Fruit fly (Drosophila melanogaster) whole organism, embryonic: Measurements from ENCODE around the gene Cul5.

Experiments
- Aef1 ChIP-seq: fragments of 200-800 bp; sonication (Bioruptor generic); IDR thresholded peaks from 3 replicates; pipeline ENCODE4 v1.3.6; 2022; ENCODE audit warnings: missing biosample characterization, missing genetic modification characterization
- Awh ChIP-seq: fragments of 200-800 bp; sonication (Bioruptor generic); IDR thresholded peaks from 2 replicates; pipeline ENCODE4, ENCODE4 v1.3.6; 2022; ENCODE audit warnings: missing biosample characterization, missing genetic modification characterization
- CG11247 ChIP-seq: fragments of 200-800 bp; sonication (Bioruptor generic); IDR thresholded peaks from 2 replicates; pipeline ENCODE4 v1.3.6; 2022; ENCODE audit warnings: missing biosample characterization, missing genetic modification characterization
- CG11456 ChIP-seq: fragments of 200-800 bp; sonication (Bioruptor generic); IDR thresholded peaks from 3 replicates; pipeline ENCODE4 v1.3.6; 2022; ENCODE audit warnings: missing biosample characterization, missing genetic modification characterization
- CG12299 ChIP-seq: fragments of 200-800 bp; sonication (Bioruptor generic); optimal IDR thresholded peaks from 2 replicates; lab custom pipeline; 2018; ENCODE audit warnings: missing biosample characterization, mild to moderate bottlenecking, missing genetic modification characterization
- CG1233 ChIP-seq: fragments of 200-800 bp; sonication (Bioruptor generic); optimal IDR thresholded peaks from 4 replicates; lab custom pipeline; 2018; ENCODE audit warnings: missing biosample characterization, mild to moderate bottlenecking, missing genetic modification characterization
- CG12391 ChIP-seq: fragments of 200-800 bp; sonication (Bioruptor generic); optimal IDR thresholded peaks from 3 replicates; lab custom pipeline; 2018; ENCODE audit warnings: missing biosample characterization, mild to moderate bottlenecking, missing genetic modification characterization, moderate library complexity
- CG12769 ChIP-seq: fragments of 200-800 bp; sonication (Bioruptor generic); optimal IDR thresholded peaks from 2 replicates; lab custom pipeline; 2019; ENCODE audit warnings: missing biosample characterization, mild to moderate bottlenecking, missing genetic modification characterization, moderate library complexity
- CG14014 ChIP-seq: fragments of 200-800 bp; sonication (Bioruptor generic); IDR thresholded peaks from 2 replicates; pipeline ENCODE4 v1.3.6; 2022; ENCODE audit warnings: missing biosample characterization, missing genetic modification characterization
- CG14860 ChIP-seq: fragments of 200-800 bp; sonication (Bioruptor generic); IDR thresholded peaks from 3 replicates; pipeline ENCODE4 v1.3.6; 2022; ENCODE audit warnings: missing biosample characterization, missing genetic modification characterization; ENCODE audit not compliant: partially characterized antibody
- CG16779 ChIP-seq: fragments of 200-800 bp; sonication (Bioruptor generic); IDR thresholded peaks from 2 replicates; pipeline ENCODE4 v1.3.6; 2022; ENCODE audit warnings: missing biosample characterization, missing genetic modification characterization
- CG16813 ChIP-seq: fragments of 200-800 bp; sonication (Bioruptor generic); IDR thresholded peaks from 3 replicates; pipeline ENCODE4 v1.3.6; 2022; ENCODE audit warnings: missing biosample characterization, missing genetic modification characterization; ENCODE audit not compliant: partially characterized antibody
- CG18619 ChIP-seq: fragments of 200-800 bp; sonication (Bioruptor generic); optimal IDR thresholded peaks from 3 replicates; lab custom pipeline; 2017; ENCODE audit warnings: missing biosample characterization, mild to moderate bottlenecking, missing genetic modification characterization
- CG3163 ChIP-seq: fragments of 200-800 bp; sonication (Bioruptor generic); optimal IDR thresholded peaks from 3 replicates; lab custom pipeline; 2016; ENCODE audit warnings: missing biosample characterization, missing genetic modification characterization
- CG5245 ChIP-seq: fragments of 200-800 bp; sonication (Bioruptor generic); optimal IDR thresholded peaks from 3 replicates; lab custom pipeline; 2016; ENCODE audit warnings: missing biosample characterization, missing genetic modification characterization
- CG6683 ChIP-seq: fragments of 200-800 bp; sonication (Bioruptor generic); optimal IDR thresholded peaks from 2 replicates; lab custom pipeline; 2017; ENCODE audit warnings: missing biosample characterization, mild to moderate bottlenecking, missing genetic modification characterization, missing genetic modification reagents
- CG7372 ChIP-seq: fragments of 200-800 bp; sonication (Bioruptor generic); IDR thresholded peaks from 2 replicates; pipeline ENCODE4 v1.3.6; 2022; ENCODE audit warnings: missing biosample characterization, missing genetic modification characterization
- CG8944 ChIP-seq: fragments of 200-800 bp; sonication (Bioruptor generic); optimal IDR thresholded peaks from 3 replicates; lab custom pipeline; 2016; ENCODE audit warnings: missing biosample characterization, missing genetic modification characterization
- CG9727 ChIP-seq: fragments of 200-800 bp; sonication (Bioruptor generic); optimal IDR thresholded peaks from 3 replicates; lab custom pipeline; 2017; ENCODE audit warnings: missing biosample characterization, mild to moderate bottlenecking, missing genetic modification characterization
- Chrac-16 ChIP-seq: fragments of 200-800 bp; sonication (Bioruptor generic); optimal IDR thresholded peaks from 3 replicates; lab custom pipeline; 2016; ENCODE audit warnings: missing biosample characterization, missing genetic modification characterization
- D19A ChIP-seq: fragments of 200-800 bp; optimal IDR thresholded peaks from 3 replicates; lab custom pipeline; 2019; ENCODE audit warnings: missing biosample characterization, mild to moderate bottlenecking, missing genetic modification characterization, moderate library complexity
- Dip3 ChIP-seq: fragments of 200-800 bp; sonication (Bioruptor generic); optimal IDR thresholded peaks from 3 replicates; lab custom pipeline; 2016; ENCODE audit warnings: missing biosample characterization, missing genetic modification characterization
- Dll ChIP-seq: fragments of 200-800 bp; sonication (Bioruptor generic); IDR thresholded peaks from 4 replicates; pipeline ENCODE4 v1.3.6; 2022; ENCODE audit warnings: missing biosample characterization, missing genetic modification characterization; ENCODE audit not compliant: partially characterized antibody
- E2f1 ChIP-seq: fragments of 200-800 bp; sonication (Bioruptor generic); IDR thresholded peaks from 2 replicates; pipeline ENCODE4 v1.3.6; 2022; ENCODE audit warnings: missing biosample characterization, missing genetic modification characterization
- ERR ChIP-seq: fragments of 200-800 bp; sonication (Bioruptor generic); optimal IDR thresholded peaks from 2 replicates; lab custom pipeline; 2016; ENCODE audit warnings: missing biosample characterization, missing genetic modification characterization
- Hr39 ChIP-seq: fragments of >200 bp; optimal IDR thresholded peaks from 2 replicates; lab custom pipeline; 2017
- Mes4 ChIP-seq: fragments of 200-800 bp; sonication (Bioruptor generic); optimal IDR thresholded peaks from 2 replicates; lab custom pipeline; 2016; ENCODE audit warnings: missing biosample characterization, missing genetic modification characterization
- Mrtf ChIP-seq: fragments of 200-800 bp; sonication (Bioruptor generic); IDR thresholded peaks from 3 replicates; pipeline ENCODE4 v1.3.6; 2022; ENCODE audit warnings: missing biosample characterization, missing genetic modification characterization
- Myb ChIP-seq: fragments of 200-800 bp; sonication (Bioruptor generic); optimal IDR thresholded peaks from 2 replicates; lab custom pipeline; 2016; ENCODE audit warnings: missing biosample characterization, missing genetic modification characterization
- Nf-YA ChIP-seq: fragments of 200-800 bp; sonication (Bioruptor generic); IDR thresholded peaks from 2 replicates; pipeline ENCODE4 v1.3.6; 2022; ENCODE audit warnings: missing biosample characterization, missing genetic modification characterization
- Stat92E ChIP-seq, 3 experiments: fragments of >200 bp in 2 of 3; fragments of 200-800 bp in 1 of 3; sonication (Bioruptor generic) in 1 of 3; optimal IDR thresholded peaks; 2 replicates each; lab custom pipeline; 2017 to 2019; ENCODE audit warnings: missing biosample characterization in 3 of 3, missing genetic modification characterization in 3 of 3, mild to moderate bottlenecking in 1 of 3, moderate library complexity in 1 of 3
- ac ChIP-seq: fragments of 200-800 bp; sonication (Bioruptor generic); optimal IDR thresholded peaks from 3 replicates; lab custom pipeline; 2017; ENCODE audit warnings: missing biosample characterization, mild to moderate bottlenecking, missing genetic modification characterization
- al ChIP-seq: fragments of 200-800 bp; sonication (Bioruptor generic); IDR thresholded peaks from 2 replicates; pipeline ENCODE4 v1.3.6; 2022; ENCODE audit warnings: missing biosample characterization, missing genetic modification characterization
- bcd ChIP-seq: fragments of 200-800 bp; sonication (Bioruptor generic); optimal IDR thresholded peaks from 2 replicates; lab custom pipeline; 2017; ENCODE audit warnings: missing biosample characterization, mild to moderate bottlenecking, missing genetic modification characterization
- cas ChIP-seq: fragments of 200-800 bp; sonication (Bioruptor generic); IDR thresholded peaks from 2 replicates; pipeline ENCODE4 v1.3.6; 2022; ENCODE audit warnings: missing biosample characterization, missing genetic modification characterization
- chinmo ChIP-seq: fragments of 200-800 bp; sonication (Bioruptor generic); IDR thresholded peaks from 4 replicates; pipeline ENCODE4 v1.3.6; 2022; ENCODE audit warnings: missing biosample characterization, missing genetic modification characterization; ENCODE audit not compliant: partially characterized antibody
- esg ChIP-seq: fragments of 200-800 bp; sonication (Bioruptor generic); conservative IDR thresholded peaks from 2 replicates; pipeline ENCODE4 v1.3.6; 2022; ENCODE audit warnings: missing biosample characterization, missing genetic modification characterization
- fd102C ChIP-seq: fragments of 200-800 bp; sonication (Bioruptor generic); optimal IDR thresholded peaks from 2 replicates; lab custom pipeline; 2018; ENCODE audit warnings: missing biosample characterization, mild to moderate bottlenecking, missing genetic modification characterization, moderate library complexity
- grn ChIP-seq: fragments of 200-800 bp; sonication (Bioruptor generic); optimal IDR thresholded peaks from 3 replicates; lab custom pipeline; 2017; ENCODE audit warnings: missing biosample characterization, missing genetic modification characterization
- h ChIP-seq: fragments of >200 bp; optimal IDR thresholded peaks from 2 replicates; lab custom pipeline; 2017
- jing ChIP-seq: fragments of 200-800 bp; sonication (Bioruptor generic); optimal IDR thresholded peaks from 2 replicates; lab custom pipeline; 2018; ENCODE audit warnings: missing biosample characterization, mild to moderate bottlenecking, missing genetic modification characterization
- lbe ChIP-seq: fragments of 200-800 bp; sonication (Bioruptor generic); optimal IDR thresholded peaks from 2 replicates; lab custom pipeline; 2016; ENCODE audit warnings: missing biosample characterization, mild to moderate bottlenecking, missing genetic modification characterization
- pb ChIP-seq: fragments of 200-800 bp; sonication (Bioruptor generic); optimal IDR thresholded peaks from 3 replicates; lab custom pipeline; 2016; ENCODE audit warnings: missing biosample characterization, missing genetic modification characterization
- ro ChIP-seq: fragments of 200-800 bp; sonication (Bioruptor generic); IDR thresholded peaks from 2 replicates; pipeline ENCODE4 v1.3.6; 2022; ENCODE audit warnings: missing biosample characterization, missing genetic modification characterization
- slbo ChIP-seq: fragments of 200-800 bp; sonication (Bioruptor generic); IDR thresholded peaks from 2 replicates; pipeline ENCODE4 v1.3.6; 2022; ENCODE audit warnings: missing biosample characterization, missing genetic modification characterization
- sna ChIP-seq: fragments of 200-800 bp; sonication (Bioruptor generic); IDR thresholded peaks from 2 replicates; pipeline ENCODE4 v1.3.6; 2022; ENCODE audit warnings: missing biosample characterization, missing genetic modification characterization; ENCODE audit not compliant: partially characterized antibody
- tgo ChIP-seq: fragments of 200-800 bp; sonication (Bioruptor generic); IDR thresholded peaks from 3 replicates; pipeline ENCODE4 v1.3.6; 2022; ENCODE audit warnings: missing biosample characterization, missing genetic modification characterization
- vvl ChIP-seq: fragments of 200-800 bp; sonication (Bioruptor generic); IDR thresholded peaks from 2 replicates; pipeline ENCODE4 v1.3.6; 2022; ENCODE audit warnings: missing biosample characterization, missing genetic modification characterization
- wek ChIP-seq: fragments of 200-800 bp; sonication (Bioruptor generic); optimal IDR thresholded peaks from 3 replicates; lab custom pipeline; 2018; ENCODE audit warnings: missing biosample characterization, mild to moderate bottlenecking, missing genetic modification characterization, moderate library complexity
- zf30C ChIP-seq: fragments of 200-800 bp; sonication (Bioruptor generic); optimal IDR thresholded peaks from 3 replicates; lab custom pipeline; 2018; ENCODE audit warnings: missing biosample characterization, mild to moderate bottlenecking, missing genetic modification characterization

The Cul5 gene

DNA sequence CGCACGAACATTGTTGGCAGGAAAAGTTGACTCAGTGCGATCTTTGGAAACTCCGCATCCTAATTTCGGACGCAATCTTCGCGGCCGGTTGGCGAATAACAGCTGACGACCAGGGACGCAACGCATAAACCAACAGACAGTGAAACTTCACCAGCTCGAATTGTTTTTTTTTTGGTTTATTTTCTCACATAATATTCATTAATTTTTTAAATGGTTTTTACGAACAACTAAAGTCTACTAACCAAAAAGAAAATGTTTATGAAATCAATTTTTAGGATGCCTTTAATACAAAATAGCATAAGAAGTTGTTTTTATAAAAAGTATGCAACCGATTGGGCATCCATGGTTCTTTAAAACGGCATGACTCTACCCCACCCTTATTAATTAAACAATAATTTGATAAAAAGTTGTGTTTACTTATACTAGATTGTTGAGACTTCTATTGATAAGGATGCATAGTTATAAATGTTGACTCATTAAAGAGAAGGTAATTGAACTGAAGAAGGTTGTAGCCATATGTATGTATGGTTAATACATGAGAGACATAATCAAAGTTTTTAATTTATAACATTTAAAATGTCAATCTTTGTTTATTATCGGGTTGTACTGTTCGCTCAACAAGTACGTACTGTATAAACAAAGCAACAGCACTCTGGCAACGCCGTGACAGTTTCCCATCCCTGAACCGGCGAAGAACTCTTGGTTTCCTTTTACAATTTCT lies 28.7 kb downstream of the Cul5 start, which contains the start of the genes beta4GalNAcTB and Cpsf100 (continued):
- peak; percentile 35 for TF ChIP-seq CG8944
- TF ChIP-seq vvl, result peak; percentile 57; the same call in 1 of the 2 replicates
- TF ChIP-seq slbo, result peak; percentile 87
- peak; percentile 62 for TF ChIP-seq tgo (GFP tag; lab: Robert Waterston, UW)
- TF ChIP-seq CG12391 (tag; lab: Kevin White, UChicago), result peak; percentile 78
- peak; percentile 25 for TF ChIP-seq CG6683
- peak; percentile 77 for TF ChIP-seq CG18619 (GFP tag; lab: Kevin White, UChicago)
- TF ChIP-seq chinmo (GFP tag; lab: Robert Waterston, UW), result no peak
- TF ChIP-seq CG16779, result no peak
- no peak for TF ChIP-seq CG14860 (GFP tag; lab: Robert Waterston, UW)
- TF ChIP-seq Mes4 (GFP tag; lab: Kevin White, UChicago), result peak; percentile 55
- TF ChIP-seq fd102C, result peak; percentile 34
- peak; percentile 64 for TF ChIP-seq E2f1
- TF ChIP-seq esg (GFP tag; lab: Robert Waterston, UW), result peak; percentile 58
- peak; percentile 63 for TF ChIP-seq grn (GFP tag; lab: Kevin White, UChicago)
- TF ChIP-seq Dip3, result peak; percentile 47
- TF ChIP-seq CG12769 (tag; lab: Kevin White, UChicago), result no peak
- 0 out of 2 replicates have a peak, but pooled peaks have one; percentile 9 for TF ChIP-seq cas (GFP tag; lab: Robert Waterston, UW)
- TF ChIP-seq zf30C (GFP tag; lab: Kevin White, UChicago), result no peak
- peak; percentile 81 for TF ChIP-seq CG1233 (GFP tag; lab: Kevin White, UChicago)
- TF ChIP-seq CG11456 (GFP tag; lab: Robert Waterston, UW), result peak; percentile 68; the same call in 2 of the 3 replicates
- TF ChIP-seq CG3163 (GFP tag; lab: Kevin White, UChicago), result no peak
- no peak for TF ChIP-seq Nf-YA
- no peak for TF ChIP-seq sna (GFP tag; lab: Robert Waterston, UW)
- no peak for TF ChIP-seq pb
- TF ChIP-seq ro (GFP tag; lab: Robert Waterston, UW), result peak; percentile 15; the same call in 1 of the 2 replicates
- no peak for TF ChIP-seq Hr39 (lab: Kevin White, UChicago)
- peak; percentile 89 for TF ChIP-seq CG9727
- TF ChIP-seq Myb (GFP tag; lab: Kevin White, UChicago), result peak; percentile 17
- no peak for TF ChIP-seq h (lab: Kevin White, UChicago)
- TF ChIP-seq CG16813 (GFP tag; lab: Robert Waterston, UW), result no peak
- TF ChIP-seq CG12299 (tag; lab: Kevin White, UChicago), result peak; percentile 3
- TF ChIP-seq ERR, result no peak
- TF ChIP-seq CG5245 (GFP tag; lab: Kevin White, UChicago), result peak; percentile 60
- TF ChIP-seq Dll (GFP tag; lab: Robert Waterston, UW), result no peak
- no peak for TF ChIP-seq D19A (tag; lab: Kevin White, UChicago)
- TF ChIP-seq ac (GFP tag; lab: Kevin White, UChicago), result no peak
- no peak for TF ChIP-seq Stat92E (GFP tag; optimal IDR thresholded peaks at IDR 0.05; lab: Kevin White, UChicago)
- TF ChIP-seq bcd (GFP tag; lab: Kevin White, UChicago), result peak; percentile 79
- no peak for TF ChIP-seq Awh (GFP tag; lab: Robert Waterston, UW)
- peak; percentile 59 for TF ChIP-seq Aef1 (GFP tag; lab: Robert Waterston, UW)
- TF ChIP-seq wek (GFP tag; lab: Kevin White, UChicago), result no peak
- TF ChIP-seq CG14014, result peak; percentile 49; the same call in 1 of the 2 replicates
- TF ChIP-seq lbe (GFP tag; lab: Kevin White, UChicago), result no peak
- TF ChIP-seq Mrtf (GFP tag; lab: Robert Waterston, UW), result peak; percentile 29; the same call in 1 of the 3 replicates
- peak; percentile 61 for TF ChIP-seq CG11247 (GFP tag; lab: Robert Waterston, UW)
- peak; percentile 48 for TF ChIP-seq jing (GFP tag; lab: Kevin White, UChicago)
- TF ChIP-seq CG7372 (GFP tag; lab: Robert Waterston, UW), result peak; percentile 34
- TF ChIP-seq Chrac-16 (GFP tag; lab: Kevin White, UChicago), result peak; percentile 74
- peak; percentile 65 for TF ChIP-seq al
